Worm (Caenorhabditis elegans) whole organism, early embryonic: Measurements from ENCODE around the gene B0432.7.
"Not testable (repeated sequence)": the region's sequence is repeated elsewhere in the genome, so short reads cannot be mapped to it uniquely, and the experiment has no call there.

ENCODE experiments used
- B0310.2 ChIP-seq: sonication (generic microtip); optimal IDR thresholded peaks from 2 replicates; lab custom pipeline; 2016; ENCODE audit warnings: mild to moderate bottlenecking, missing genetic modification characterization, missing compliant biosample characterization
- F13C5.2 ChIP-seq: sonication (generic microtip); optimal IDR thresholded peaks from 2 replicates; lab custom pipeline; 2017; ENCODE audit warnings: mild to moderate bottlenecking, missing genetic modification characterization, inconsistent platforms, missing compliant biosample characterization
- aly-1 ChIP-seq: sonication (generic microtip); optimal IDR thresholded peaks from 2 replicates; lab custom pipeline; 2016; ENCODE audit warnings: missing genetic modification characterization, missing compliant biosample characterization
- ama-1 ChIP-seq: fragments of 150-350 bp; optimal IDR thresholded peaks from 2 replicates; lab custom pipeline; 2014
- ceh-13 ChIP-seq: fragments of 200-800 bp; sonication (Bioruptor generic); optimal IDR thresholded peaks from 2 replicates; lab custom pipeline; 2018; ENCODE audit warnings: mild to moderate bottlenecking, missing genetic modification characterization, missing compliant biosample characterization
- ceh-36 ChIP-seq: sonication (generic microtip); optimal IDR thresholded peaks from 2 replicates; lab custom pipeline; 2016; ENCODE audit warnings: missing genetic modification characterization, inconsistent platforms, missing compliant biosample characterization
- ets-7 ChIP-seq: sonication (generic microtip); optimal IDR thresholded peaks from 2 replicates; lab custom pipeline; 2016; ENCODE audit warnings: missing genotype, missing genetic modification characterization, missing compliant biosample characterization
- flt-1 ChIP-seq: fragments of 200-800 bp; sonication (Bioruptor generic); IDR thresholded peaks from 2 replicates; pipeline ENCODE4 v1.3.6; 2022; ENCODE audit warnings: missing genetic modification characterization, missing compliant biosample characterization
- hmbx-1 ChIP-seq: sonication (generic microtip); optimal IDR thresholded peaks from 2 replicates; lab custom pipeline; 2016; ENCODE audit warnings: mild to moderate bottlenecking, missing genetic modification characterization, missing compliant biosample characterization
- hmg-4 ChIP-seq: fragments of 200-800 bp; sonication (Bioruptor generic); optimal IDR thresholded peaks from 2 replicates; lab custom pipeline; 2018; ENCODE audit warnings: mild to moderate bottlenecking, missing genetic modification characterization, missing compliant biosample characterization
- hnd-1 ChIP-seq: sonication (generic microtip); optimal IDR thresholded peaks from 2 replicates; lab custom pipeline; 2016; ENCODE audit warnings: missing genetic modification characterization, missing compliant biosample characterization
- pes-1 ChIP-seq: fragments of 200-800 bp; sonication (Bioruptor generic); IDR thresholded peaks from 2 replicates; pipeline ENCODE4 v1.3.6; 2022; ENCODE audit warnings: missing genetic modification reagents, missing genetic modification characterization, missing compliant biosample characterization
- scrt-1 ChIP-seq: fragments of 200-800 bp; sonication (Bioruptor generic); IDR thresholded peaks from 2 replicates; pipeline ENCODE4 v1.3.6; 2022; ENCODE audit warnings: missing genetic modification characterization, missing compliant biosample characterization
- sea-1 ChIP-seq: fragments of 200-800 bp; sonication (Bioruptor generic); conservative IDR thresholded peaks from 2 replicates; pipeline ENCODE4 v1.3.6; 2022; ENCODE audit warnings: missing genetic modification characterization, missing compliant biosample characterization
- tbx-11 ChIP-seq: fragments of 200-800 bp; sonication (Bioruptor generic); IDR thresholded peaks from 2 replicates; pipeline ENCODE4 v1.3.6; 2022; ENCODE audit warnings: missing genetic modification characterization, missing compliant biosample characterization
- tbx-37 ChIP-seq: fragments of 200-800 bp; sonication (Bioruptor generic); conservative IDR thresholded peaks from 2 replicates; pipeline ENCODE4 v1.3.6; 2022; ENCODE audit warnings: missing genetic modification reagents, missing genetic modification characterization, missing compliant biosample characterization
- tra-4 ChIP-seq: sonication (generic microtip); optimal IDR thresholded peaks from 2 replicates; lab custom pipeline; 2017; ENCODE audit warnings: missing genetic modification characterization, missing compliant biosample characterization

Gene B0432.7

ce11 chrII:273872-274271 lies at the start of gene B0432.7:
TSS of gene B0432.7 (minus strand) at chrII:273972.
- TF ChIP-seq aly-1 (tag; lab: Kevin White, UChicago), result no peak
- no peak for TF ChIP-seq hmg-4 (GFP tag; lab: Kevin White, UChicago)
- TF ChIP-seq ceh-13 (GFP tag; lab: Kevin White, UChicago), result no peak
- no peak for TF ChIP-seq hmbx-1 (tag; lab: Kevin White, UChicago)
- TF ChIP-seq F13C5.2 (tag; lab: Kevin White, UChicago), result no peak
- no peak for TF ChIP-seq B0310.2 (tag; lab: Kevin White, UChicago)
- TF ChIP-seq tbx-11 (GFP tag; lab: Robert Waterston, UW), result no peak
- TF ChIP-seq pes-1 (GFP tag; lab: Robert Waterston, UW), result no peak
- no peak for TF ChIP-seq sea-1 (GFP tag; lab: Robert Waterston, UW)
- TF ChIP-seq tbx-37, result no peak

- TF ChIP-seq flt-1 (GFP tag; lab: Robert Waterston, UW) (no peak), tra-4 (tag; lab: Kevin White, UChicago) (no peak), hmg-4 (GFP tag; lab: Kevin White, UChicago) (peak; percentile 45), hmbx-1 (tag; lab: Kevin White, UChicago) (no peak), tbx-11 (GFP tag; lab: Robert Waterston, UW) (no peak), hnd-1 (tag; lab: Kevin White, UChicago) (no peak), aly-1 (tag; lab: Kevin White, UChicago) (no peak)
Measured at ce11 chrII:323048-323776, 49.4 kb upstream of the B0432.7 start, which contains the start of gene K01A2.10. TSS of gene K01A2.10 (minus strand) at chrII:323098.

ce11 chrII:321183-321582 lies 47.4 kb upstream of the B0432.7 start:
- TF ChIP-seq hnd-1 (tag; lab: Kevin White, UChicago), result no peak

DNA sequence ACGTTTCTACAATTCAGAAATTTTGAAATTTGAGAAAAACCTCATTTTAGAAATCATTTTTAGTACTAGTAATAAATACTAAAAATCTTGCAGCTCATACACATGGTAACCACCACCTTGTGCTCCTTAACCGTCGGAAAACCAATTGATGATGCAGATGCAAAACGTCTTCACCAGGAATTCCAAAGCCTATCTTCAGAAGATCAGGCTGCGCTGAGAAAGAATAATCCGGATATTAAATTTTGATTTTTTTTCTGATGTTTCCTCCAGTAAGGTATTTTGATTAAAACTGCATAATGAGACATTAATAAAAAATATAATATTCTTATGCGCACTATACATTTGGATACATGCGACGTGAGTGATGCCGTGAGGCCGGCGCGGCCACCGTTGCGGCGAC lies 47.0 kb upstream of the B0432.7 start:
- TF ChIP-seq ceh-36 (tag; lab: Kevin White, UChicago) (no peak), tra-4 (tag; lab: Kevin White, UChicago) (no peak), hnd-1 (tag; lab: Kevin White, UChicago) (no peak), flt-1 (GFP tag; lab: Robert Waterston, UW) (no peak), hmbx-1 (tag; lab: Kevin White, UChicago) (no peak), ets-7 (tag; lab: Kevin White, UChicago) (no peak), ama-1 (lab: Kevin White, UChicago) (no peak), hmg-4 (GFP tag; lab: Kevin White, UChicago) (no peak), ceh-13 (GFP tag; lab: Kevin White, UChicago) (no peak), tbx-11 (GFP tag; lab: Robert Waterston, UW) (no peak)

DNA sequence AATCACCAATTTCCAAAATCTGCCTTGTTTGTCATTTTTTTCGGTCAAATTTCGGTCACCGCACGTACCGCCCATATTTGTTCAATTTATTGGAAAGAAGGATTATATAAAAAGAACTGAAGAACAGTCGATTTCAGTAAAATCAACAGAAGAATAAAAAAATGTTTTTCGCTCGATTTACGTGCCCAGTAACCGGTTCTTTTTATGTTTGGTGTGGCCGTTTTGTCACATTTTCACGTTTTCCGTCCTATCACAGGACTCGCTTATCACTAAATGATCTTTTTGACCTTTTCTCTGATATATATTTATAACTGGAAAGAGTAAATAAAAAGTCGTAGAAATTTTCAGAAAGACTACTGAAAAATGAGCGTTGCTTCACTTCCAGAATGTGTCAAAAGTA lies 45.7 kb upstream of the B0432.7 start, which contains the start of gene far-7:
Gene far-7 (plus strand): TSS at position 331 of the 400 bp plus-strand sequence.
- TF ChIP-seq aly-1 (tag; lab: Kevin White, UChicago) (no peak), B0310.2 (tag; lab: Kevin White, UChicago) (no peak), tbx-11 (GFP tag; lab: Robert Waterston, UW) (no peak), ceh-36 (tag; lab: Kevin White, UChicago) (no peak)

- no peak for TF ChIP-seq scrt-1
Measured at ce11 chrII:313540-313939, 39.8 kb upstream of the B0432.7 start.

ce11 chrII:312110-312509 lies 38.3 kb upstream of the B0432.7 start, which contains the start of gene mps-2:
TSS of gene mps-2 (minus strand) at chrII:312210.
- TF ChIP-seq pes-1 (GFP tag; lab: Robert Waterston, UW); B0310.2 (tag; lab: Kevin White, UChicago); aly-1 (tag; lab: Kevin White, UChicago): not testable (repeated sequence)

ce11 chrII:307154-307553 lies 33.4 kb upstream of the B0432.7 start, which contains the start of gene K01A2.4:
TSS of gene K01A2.4 (plus strand) at chrII:307454.
- TF ChIP-seq hmbx-1 (tag; lab: Kevin White, UChicago) (no peak), sea-1 (GFP tag; lab: Robert Waterston, UW) (no peak), B0310.2 (tag; lab: Kevin White, UChicago) (no peak), ets-7 (tag; lab: Kevin White, UChicago) (no peak), aly-1 (tag; lab: Kevin White, UChicago) (no peak), scrt-1 (no peak), flt-1 (GFP tag; lab: Robert Waterston, UW) (no peak), tbx-37 (no peak), ceh-36 (tag; lab: Kevin White, UChicago) (no peak), hmg-4 (GFP tag; lab: Kevin White, UChicago) (no peak), pes-1 (GFP tag; lab: Robert Waterston, UW) (no peak), hnd-1 (tag; lab: Kevin White, UChicago) (no peak), ceh-13 (GFP tag; lab: Kevin White, UChicago) (no peak), F13C5.2 (tag; lab: Kevin White, UChicago) (no peak), tbx-11 (GFP tag; lab: Robert Waterston, UW) (no peak), tra-4 (tag; lab: Kevin White, UChicago) (no peak), ama-1 (lab: Kevin White, UChicago) (no peak)
